Worm (Caenorhabditis elegans) whole organism, young adult: Measurements from ENCODE around the gene pot-3.

Experiments
- B0019.2 ChIP-seq: fragments of 200-800 bp; sonication (Bioruptor generic); conservative IDR thresholded peaks from 2 replicates; pipeline ENCODE4 v1.3.6; 2022; ENCODE audit warnings: missing genetic modification reagents, missing genetic modification characterization, missing compliant biosample characterization
- B0261.1 ChIP-seq: sonication (generic microtip); optimal IDR thresholded peaks from 2 replicates; lab custom pipeline; 2016; ENCODE audit warnings: mild to moderate bottlenecking, missing genetic modification characterization, moderate library complexity, missing compliant biosample characterization
- F22D6.2 ChIP-seq: sonication (generic microtip); optimal IDR thresholded peaks from 2 replicates; lab custom pipeline; 2016; ENCODE audit warnings: mild to moderate bottlenecking, missing genetic modification characterization, missing compliant biosample characterization
- ZK185.1 ChIP-seq: sonication (generic microtip); optimal IDR thresholded peaks from 2 replicates; lab custom pipeline; 2016; ENCODE audit warnings: mild to moderate bottlenecking, missing genetic modification characterization, missing compliant biosample characterization; ENCODE audit not compliant: poor library complexity, severe bottlenecking
- ama-1 ChIP-seq, 3 experiments: fragments of 150-350 bp in 1 of 3; sonication (generic microtip) in 2 of 3; optimal IDR thresholded peaks; 2 replicates each; lab custom pipeline; 2014 to 2018; ENCODE audit warnings: missing biosample characterization in 2 of 3, missing genetic modification characterization in 2 of 3, missing genetic modification reagents in 2 of 3
- athp-1 ChIP-seq: sonication (generic microtip); optimal IDR thresholded peaks from 2 replicates; lab custom pipeline; 2017; ENCODE audit warnings: mild to moderate bottlenecking, missing genetic modification characterization, missing compliant biosample characterization
- dpff-1 ChIP-seq: sonication (generic microtip); optimal IDR thresholded peaks from 2 replicates; lab custom pipeline; 2017; ENCODE audit warnings: mild to moderate bottlenecking, missing genetic modification characterization, missing compliant biosample characterization
- gei-17 ChIP-seq: fragments of 200-800 bp; sonication (Bioruptor generic); optimal IDR thresholded peaks from 2 replicates; lab custom pipeline; 2018; ENCODE audit warnings: mild to moderate bottlenecking, missing genetic modification characterization, missing compliant biosample characterization
- lin-26 ChIP-seq: fragments of 200-800 bp; sonication (Bioruptor generic); IDR thresholded peaks from 2 replicates; pipeline ENCODE4 v1.3.6; 2022; ENCODE audit warnings: missing genetic modification reagents, missing genetic modification characterization, missing compliant biosample characterization
- lin-54 ChIP-seq: fragments of 200-800 bp; sonication (Bioruptor generic); optimal IDR thresholded peaks from 2 replicates; lab custom pipeline; 2018; ENCODE audit warnings: mild to moderate bottlenecking, missing genetic modification characterization, missing compliant biosample characterization
- lsl-1 ChIP-seq: fragments of 200-800 bp; sonication (Bioruptor generic); optimal IDR thresholded peaks from 2 replicates; lab custom pipeline; 2018; ENCODE audit warnings: mild to moderate bottlenecking, missing genetic modification characterization, moderate library complexity, missing compliant biosample characterization
- nfyb-1 ChIP-seq: fragments of 200-800 bp; sonication (Bioruptor generic); IDR thresholded peaks from 2 replicates; pipeline ENCODE4 v1.3.6; 2022; ENCODE audit warnings: missing genetic modification reagents, missing genetic modification characterization, missing compliant biosample characterization
- nhr-90 ChIP-seq: sonication (generic microtip); optimal IDR thresholded peaks from 2 replicates; lab custom pipeline; 2016; ENCODE audit warnings: missing genotype, mild to moderate bottlenecking, missing genetic modification characterization, missing compliant biosample characterization
- snpc-3.4 ChIP-seq: sonication (generic microtip); optimal IDR thresholded peaks from 2 replicates; lab custom pipeline; 2017; ENCODE audit warnings: missing genetic modification characterization, mild to moderate bottlenecking, missing compliant biosample characterization, antibody characterized with exemption, moderate library complexity, missing genotype, missing genetic modification reagents
- xnd-1 ChIP-seq: sonication (generic microtip); optimal IDR thresholded peaks from 2 replicates; lab custom pipeline; 2016; ENCODE audit warnings: missing genotype, missing genetic modification reagents, missing genetic modification characterization, missing compliant biosample characterization

The pot-3 gene

ce11 chrIII:13772876-13773275 is 7.1 kb upstream of the pot-3 start, which contains the start of gene mdt-29:
Gene mdt-29, plus strand, starts transcription at chrIII:13773176.
- no peak for TF ChIP-seq nfyb-1 (GFP tag; lab: Robert Waterston, UW)
- TF ChIP-seq dpff-1 (tag; lab: Kevin White, UChicago), result no peak
- no peak for TF ChIP-seq lin-26 (GFP tag; lab: Robert Waterston, UW)
- TF ChIP-seq athp-1, result no peak
- no peak for TF ChIP-seq B0261.1 (tag; lab: Kevin White, UChicago)
- TF ChIP-seq, all 124 proteins: peak for 0

ce11 chrIII:13778816-13779215 is 1.2 kb upstream of the pot-3 start:
- TF ChIP-seq nhr-90 (tag; lab: Kevin White, UChicago) (no peak), snpc-3.4 (tag; lab: Kevin White, UChicago) (no peak), xnd-1 (tag; lab: Kevin White, UChicago) (no peak), F22D6.2 (no peak), ama-1 (optimal IDR thresholded peaks at IDR 0.05; lab: Kevin White, UChicago) (no peak), ama-1 (GFP tag; optimal IDR thresholded peaks at IDR 0.05; lab: Kevin White, UChicago) (peak in 1 of 2 experiments; percentile 11)

- TF ChIP-seq gei-17 (GFP tag; lab: Kevin White, UChicago), result no peak
- TF ChIP-seq ZK185.1 (tag; lab: Kevin White, UChicago), result peak; percentile 14
- no peak for TF ChIP-seq lin-54 (GFP tag; lab: Kevin White, UChicago)
- TF ChIP-seq lsl-1, result peak; percentile 27
- TF ChIP-seq B0019.2 (GFP tag; lab: Robert Waterston, UW), result no peak
These were observed 488 bp upstream of the pot-3 start for ce11 chrIII:13779360-13780093.
